Fruit fly (Drosophila melanogaster) whole organism, embryonic: Measurements from ENCODE around the gene AIMP2.

ENCODE experiments used
- CG10565 ChIP-seq: fragments of 200-800 bp; sonication (Bioruptor generic); optimal IDR thresholded peaks from 3 replicates; lab custom pipeline; 2016; ENCODE audit warnings: missing biosample characterization, mild to moderate bottlenecking, missing genetic modification characterization
- CG11723 ChIP-seq: fragments of 200-800 bp; sonication (Bioruptor generic); optimal IDR thresholded peaks from 2 replicates; lab custom pipeline; 2017; ENCODE audit warnings: missing biosample characterization, mild to moderate bottlenecking, missing genetic modification characterization
- CG17328 ChIP-seq: fragments of 200-800 bp; sonication (Bioruptor generic); IDR thresholded peaks from 2 replicates; pipeline ENCODE4 v1.3.6; 2022; ENCODE audit warnings: missing biosample characterization, missing genetic modification characterization
- CG17612 ChIP-seq: fragments of 200-800 bp; sonication (Bioruptor generic); IDR thresholded peaks from 2 replicates; pipeline ENCODE4 v1.3.6; 2022; ENCODE audit warnings: missing biosample characterization, missing genetic modification characterization
- CG17912 ChIP-seq: fragments of 200-800 bp; sonication (Bioruptor generic); optimal IDR thresholded peaks from 2 replicates; lab custom pipeline; 2018; ENCODE audit warnings: missing biosample characterization, mild to moderate bottlenecking, missing genetic modification characterization
- CG30020 ChIP-seq: fragments of 200-800 bp; optimal IDR thresholded peaks from 2 replicates; lab custom pipeline; 2019; ENCODE audit warnings: missing biosample characterization, mild to moderate bottlenecking, missing genetic modification characterization, moderate library complexity
- CG31224 ChIP-seq: fragments of 200-800 bp; sonication (Bioruptor generic); IDR thresholded peaks from 2 replicates; pipeline ENCODE4 v1.3.6; 2022; ENCODE audit warnings: missing biosample characterization, missing genetic modification characterization
- CG3995 ChIP-seq: fragments of 200-800 bp; sonication (Bioruptor generic); optimal IDR thresholded peaks from 3 replicates; lab custom pipeline; 2016; ENCODE audit warnings: missing biosample characterization, missing genetic modification characterization
- CG5245 ChIP-seq: fragments of 200-800 bp; sonication (Bioruptor generic); optimal IDR thresholded peaks from 3 replicates; lab custom pipeline; 2016; ENCODE audit warnings: missing biosample characterization, missing genetic modification characterization
- CG6254 ChIP-seq: fragments of 200-800 bp; sonication (Bioruptor generic); optimal IDR thresholded peaks from 3 replicates; lab custom pipeline; 2017; ENCODE audit warnings: mild to moderate bottlenecking, missing biosample characterization, missing genetic modification reagents, missing genetic modification characterization
- CG6854 ChIP-seq: fragments of 200-800 bp; sonication (Bioruptor generic); optimal IDR thresholded peaks from 3 replicates; lab custom pipeline; 2017; ENCODE audit warnings: missing biosample characterization, mild to moderate bottlenecking, missing genetic modification characterization
- CG7357 ChIP-seq: fragments of 200-800 bp; sonication (Bioruptor generic); IDR thresholded peaks from 3 replicates; pipeline ENCODE4 v1.3.6; 2022; ENCODE audit warnings: missing biosample characterization, missing genetic modification characterization
- CG8281 ChIP-seq: fragments of 200-800 bp; sonication (Bioruptor generic); optimal IDR thresholded peaks from 2 replicates; lab custom pipeline; 2018; ENCODE audit warnings: missing biosample characterization, mild to moderate bottlenecking, missing genetic modification characterization, moderate library complexity
- Dip2 ChIP-seq: fragments of 200-800 bp; sonication (Bioruptor generic); IDR thresholded peaks from 2 replicates; pipeline ENCODE4 v1.3.6; 2022; ENCODE audit warnings: missing biosample characterization, missing genetic modification characterization
- Dip3 ChIP-seq: fragments of 200-800 bp; sonication (Bioruptor generic); optimal IDR thresholded peaks from 3 replicates; lab custom pipeline; 2016; ENCODE audit warnings: missing biosample characterization, missing genetic modification characterization
- Doc3 ChIP-seq: fragments of 200-800 bp; sonication (Bioruptor generic); IDR thresholded peaks from 3 replicates; pipeline ENCODE4 v1.3.6; 2022; ENCODE audit warnings: missing biosample characterization, missing genetic modification characterization; ENCODE audit not compliant: partially characterized antibody
- Dp ChIP-seq: fragments of 200-800 bp; sonication (Bioruptor generic); optimal IDR thresholded peaks from 2 replicates; lab custom pipeline; 2018; ENCODE audit warnings: missing biosample characterization, mild to moderate bottlenecking, missing genetic modification characterization, moderate library complexity
- Eip74EF ChIP-seq, 2 experiments: fragments of 200-800 bp in 1 of 2; fragments of >200 bp in 1 of 2; sonication (Bioruptor generic) in 1 of 2; optimal IDR thresholded peaks; 2 replicates each; lab custom pipeline; 2017 to 2019; ENCODE audit warnings: missing biosample characterization in 2 of 2, missing genetic modification characterization in 2 of 2, mild to moderate bottlenecking in 1 of 2, moderate library complexity in 1 of 2
- H2.0 ChIP-seq: fragments of 200-800 bp; sonication (Bioruptor generic); IDR thresholded peaks from 2 replicates; pipeline ENCODE4 v1.3.6; 2022; ENCODE audit warnings: missing biosample characterization, missing genetic modification characterization
- HLH54F ChIP-seq: fragments of 200-800 bp; sonication (Bioruptor generic); optimal IDR thresholded peaks from 3 replicates; lab custom pipeline; 2016; ENCODE audit warnings: missing biosample characterization, missing genetic modification characterization
- HmgD ChIP-seq: fragments of 200-800 bp; sonication (Bioruptor generic); optimal IDR thresholded peaks from 3 replicates; lab custom pipeline; 2016; ENCODE audit warnings: missing biosample characterization, missing genetic modification characterization
- Jarid2 ChIP-seq: fragments of 200-800 bp; sonication (Bioruptor generic); optimal IDR thresholded peaks from 3 replicates; lab custom pipeline; 2017; ENCODE audit warnings: mild to moderate bottlenecking, missing biosample characterization, missing genetic modification reagents, missing genetic modification characterization
- MESR4 ChIP-seq: fragments of 200-800 bp; sonication (Bioruptor generic); optimal IDR thresholded peaks from 2 replicates; lab custom pipeline; 2018; ENCODE audit warnings: missing biosample characterization, mild to moderate bottlenecking, missing genetic modification characterization, moderate library complexity
- MTF-1 ChIP-seq: fragments of 200-800 bp; sonication (Bioruptor generic); optimal IDR thresholded peaks from 2 replicates; lab custom pipeline; 2018; ENCODE audit warnings: missing biosample characterization, mild to moderate bottlenecking, missing genetic modification characterization, borderline replicate concordance
- Mes4 ChIP-seq: fragments of 200-800 bp; sonication (Bioruptor generic); optimal IDR thresholded peaks from 2 replicates; lab custom pipeline; 2016; ENCODE audit warnings: missing biosample characterization, missing genetic modification characterization
- Myb ChIP-seq: fragments of 200-800 bp; sonication (Bioruptor generic); optimal IDR thresholded peaks from 2 replicates; lab custom pipeline; 2016; ENCODE audit warnings: missing biosample characterization, missing genetic modification characterization
- Oli ChIP-seq: fragments of 200-800 bp; sonication (Bioruptor generic); optimal IDR thresholded peaks from 2 replicates; lab custom pipeline; 2018; ENCODE audit warnings: missing biosample characterization, mild to moderate bottlenecking, missing genetic modification characterization, moderate library complexity
- Pdp1 ChIP-seq, 2 experiments: fragments of 200-800 bp; sonication (Bioruptor generic); optimal IDR thresholded peaks; 3 replicates each; lab custom pipeline; 2016; ENCODE audit warnings: missing biosample characterization in 2 of 2, missing genetic modification characterization in 2 of 2, mild to moderate bottlenecking in 1 of 2, moderate library complexity in 1 of 2
- Rx ChIP-seq: fragments of 200-800 bp; sonication (Bioruptor generic); IDR thresholded peaks from 2 replicates; pipeline ENCODE4 v1.3.6; 2022; ENCODE audit warnings: missing biosample characterization, missing genetic modification characterization
- Sry-δ ChIP-seq: fragments of 200-800 bp; sonication (Bioruptor generic); optimal IDR thresholded peaks from 2 replicates; lab custom pipeline; 2016; ENCODE audit warnings: missing biosample characterization, missing genetic modification characterization
- Usf ChIP-seq: fragments of 200-800 bp; sonication (Bioruptor generic); optimal IDR thresholded peaks from 2 replicates; lab custom pipeline; 2017; ENCODE audit warnings: missing genotype, missing biosample characterization, missing genetic modification characterization
- Xbp1 ChIP-seq: fragments of 200-800 bp; sonication (Bioruptor generic); optimal IDR thresholded peaks from 3 replicates; lab custom pipeline; 2016; ENCODE audit warnings: missing biosample characterization, mild to moderate bottlenecking, missing genetic modification characterization
- eve ChIP-seq, 2 experiments: fragments of >200 bp; optimal IDR thresholded peaks; 2 replicates each; lab custom pipeline; 2017; ENCODE audit warnings: missing biosample characterization in 2 of 2, missing genetic modification characterization in 2 of 2
- exex ChIP-seq: fragments of 200-800 bp; sonication (Bioruptor generic); optimal IDR thresholded peaks from 4 replicates; lab custom pipeline; 2018; ENCODE audit warnings: missing biosample characterization, mild to moderate bottlenecking, missing genetic modification characterization, moderate library complexity
- fd3F ChIP-seq: fragments of 200-800 bp; sonication (Bioruptor generic); optimal IDR thresholded peaks from 2 replicates; lab custom pipeline; 2018; ENCODE audit warnings: missing biosample characterization, mild to moderate bottlenecking, missing genetic modification characterization, moderate library complexity
- gfzf ChIP-seq: fragments of 200-800 bp; sonication (Bioruptor generic); optimal IDR thresholded peaks from 2 replicates; lab custom pipeline; 2016; ENCODE audit warnings: missing biosample characterization, mild to moderate bottlenecking, missing genetic modification characterization, moderate library complexity
- her ChIP-seq: fragments of 200-800 bp; sonication (Bioruptor generic); optimal IDR thresholded peaks from 2 replicates; lab custom pipeline; 2016; ENCODE audit warnings: missing biosample characterization, missing genetic modification characterization
- kah ChIP-seq: fragments of 200-800 bp; sonication (Bioruptor generic); optimal IDR thresholded peaks from 2 replicates; lab custom pipeline; 2018; ENCODE audit warnings: missing biosample characterization, mild to moderate bottlenecking, missing genetic modification characterization
- luna ChIP-seq: fragments of 200-800 bp; sonication (Bioruptor generic); optimal IDR thresholded peaks from 2 replicates; lab custom pipeline; 2016; ENCODE audit warnings: missing biosample characterization, missing genetic modification characterization
- mld ChIP-seq: fragments of 200-800 bp; sonication (Bioruptor generic); IDR thresholded peaks from 3 replicates; pipeline ENCODE4 v1.3.6; 2022; ENCODE audit warnings: missing biosample characterization, missing genetic modification characterization; ENCODE audit not compliant: partially characterized antibody
- pho ChIP-seq: fragments of 200-800 bp; sonication (Bioruptor generic); optimal IDR thresholded peaks from 2 replicates; lab custom pipeline; 2016; ENCODE audit warnings: missing biosample characterization, missing genetic modification characterization
- prd ChIP-seq, 3 experiments: fragments of >200 bp in 2 of 3; fragments of 200-800 bp in 1 of 3; sonication (Bioruptor generic) in 1 of 3; optimal IDR thresholded peaks in 2 of 3; IDR thresholded peaks in 1 of 3; 2 replicates in 2 of 3; 3 replicates in 1 of 3; pipeline versions ENCODE4 v1.3.6 to Lab custom; 2017 to 2022; ENCODE audit warnings: missing biosample characterization in 1 of 3, missing genetic modification characterization in 1 of 3
- rib ChIP-seq: fragments of 200-800 bp; sonication (Bioruptor generic); IDR thresholded peaks from 2 replicates; pipeline ENCODE4 v1.3.6; 2022; ENCODE audit warnings: missing biosample characterization, missing genetic modification characterization
- run ChIP-seq: fragments of 200-800 bp; sonication (Bioruptor generic); optimal IDR thresholded peaks from 3 replicates; lab custom pipeline; 2018; ENCODE audit warnings: missing biosample characterization, mild to moderate bottlenecking, missing genetic modification characterization
- scrt ChIP-seq: fragments of 200-800 bp; sonication (Bioruptor generic); optimal IDR thresholded peaks from 2 replicates; lab custom pipeline; 2018; ENCODE audit warnings: missing biosample characterization, mild to moderate bottlenecking, missing genetic modification characterization, moderate library complexity
- slou ChIP-seq: fragments of 200-800 bp; sonication (Bioruptor generic); optimal IDR thresholded peaks from 3 replicates; lab custom pipeline; 2016; ENCODE audit warnings: missing biosample characterization, missing genetic modification characterization
- tgo ChIP-seq: fragments of 200-800 bp; sonication (Bioruptor generic); IDR thresholded peaks from 3 replicates; pipeline ENCODE4 v1.3.6; 2022; ENCODE audit warnings: missing biosample characterization, missing genetic modification characterization
- trem ChIP-seq: fragments of 200-800 bp; optimal IDR thresholded peaks from 3 replicates; lab custom pipeline; 2019; ENCODE audit warnings: missing biosample characterization, mild to moderate bottlenecking, missing genetic modification characterization, moderate library complexity
- vnd ChIP-seq: fragments of 200-800 bp; sonication (Bioruptor generic); IDR thresholded peaks from 3 replicates; pipeline ENCODE4 v1.3.6; 2022; ENCODE audit warnings: missing biosample characterization, missing genetic modification characterization; ENCODE audit not compliant: partially characterized antibody
- yki ChIP-seq: fragments of >200 bp; optimal IDR thresholded peaks from 3 replicates; lab custom pipeline; 2018

The AIMP2 gene

dm6 chr3L:15566484-15566955 is 16.9 kb upstream of the AIMP2 start (continued):
- TF ChIP-seq exex (tag; lab: Kevin White, UChicago) (peak; percentile 69), Rx (no peak), scrt (GFP tag; lab: Kevin White, UChicago) (peak; percentile 57), Xbp1 (GFP tag; lab: Kevin White, UChicago) (peak; percentile 8), Pdp1 (GFP tag; optimal IDR thresholded peaks at IDR 0.05; lab: Kevin White, UChicago) (peak in 1 of 2 experiments; percentile 8), Dip3 (GFP tag; lab: Kevin White, UChicago) (no peak), vnd (no peak), Mes4 (GFP tag; lab: Kevin White, UChicago) (peak; percentile 75), CG17328 (no peak; the same call in 1 of the 2 replicates), kah (GFP tag; lab: Kevin White, UChicago) (peak; percentile 70), CG30020 (tag; lab: Kevin White, UChicago) (no peak), yki (no peak), slou (GFP tag; lab: Kevin White, UChicago) (no peak), Jarid2 (GFP tag; lab: Kevin White, UChicago) (no peak), pho (GFP tag; lab: Kevin White, UChicago) (peak; percentile 35), MTF-1 (GFP tag; lab: Kevin White, UChicago) (peak; percentile 67), fd3F (GFP tag; lab: Kevin White, UChicago) (peak; percentile 66), prd (optimal IDR thresholded peaks at IDR 0.05; lab: Kevin White, UChicago) (no peak), prd (GFP tag; IDR thresholded peaks at IDR 0.05; lab: Robert Waterston, UW) (peak; percentile 19; the same call in 1 of the 3 replicates), CG3995 (no peak), eve (GFP tag; optimal IDR thresholded peaks at IDR 0.05; lab: Kevin White, UChicago) (no peak), CG8281 (peak; percentile 55), CG11723 (no peak), Sry-δ (no peak), CG6854 (peak; percentile 73), CG17612 (GFP tag; lab: Robert Waterston, UW) (no peak), Oli (peak; percentile 51), Eip74EF (GFP tag; optimal IDR thresholded peaks at IDR 0.05; lab: Kevin White, UChicago) (no peak), mld (GFP tag; lab: Robert Waterston, UW) (peak; percentile 43; the same call in 1 of the 3 replicates), rib (GFP tag; lab: Robert Waterston, UW) (peak; percentile 88; the same call in 1 of the 2 replicates), Dip2 (no peak), tgo (GFP tag; lab: Robert Waterston, UW) (peak; percentile 30; the same call in 1 of the 3 replicates), run (tag; lab: Kevin White, UChicago) (peak; percentile 73), CG31224 (no peak), trem (tag; lab: Kevin White, UChicago) (no peak), HLH54F (GFP tag; lab: Kevin White, UChicago) (no peak), her (GFP tag; lab: Kevin White, UChicago) (peak; percentile 61), CG5245 (GFP tag; lab: Kevin White, UChicago) (no peak), CG7357 (GFP tag; lab: Robert Waterston, UW) (0 out of 3 replicates have a peak, but pooled peaks have one; percentile 7), luna (GFP tag; lab: Kevin White, UChicago) (no peak), Dp (GFP tag; lab: Kevin White, UChicago) (no peak), gfzf (GFP tag; lab: Kevin White, UChicago) (no peak), CG17912 (peak; percentile 83), H2.0 (GFP tag; lab: Robert Waterston, UW) (no peak), CG6254 (GFP tag; lab: Kevin White, UChicago) (no peak), CG10565 (GFP tag; lab: Kevin White, UChicago) (no peak), Myb (GFP tag; lab: Kevin White, UChicago) (no peak), MESR4 (GFP tag; lab: Kevin White, UChicago) (no peak), Doc3 (GFP tag; lab: Robert Waterston, UW) (no peak), Usf (no peak), HmgD (GFP tag; lab: Kevin White, UChicago) (peak; percentile 9)
